Worm (Caenorhabditis elegans) whole organism, early embryonic: ENCODE measurements around the gene C49C3.21.
"Not testable (repeated sequence)": the region's sequence is repeated elsewhere in the genome, so short reads cannot be mapped to it uniquely, and the experiment has no call there.

Experiments
- B0310.2 ChIP-seq: sonication (generic microtip); optimal IDR thresholded peaks from 2 replicates; lab custom pipeline; 2016; ENCODE audit warnings: mild to moderate bottlenecking, missing genetic modification characterization, missing compliant biosample characterization
- F13C5.2 ChIP-seq: sonication (generic microtip); optimal IDR thresholded peaks from 2 replicates; lab custom pipeline; 2017; ENCODE audit warnings: mild to moderate bottlenecking, missing genetic modification characterization, inconsistent platforms, missing compliant biosample characterization
- aly-1 ChIP-seq: sonication (generic microtip); optimal IDR thresholded peaks from 2 replicates; lab custom pipeline; 2016; ENCODE audit warnings: missing genetic modification characterization, missing compliant biosample characterization
- ama-1 ChIP-seq: fragments of 150-350 bp; optimal IDR thresholded peaks from 2 replicates; lab custom pipeline; 2014
- ceh-13 ChIP-seq: fragments of 200-800 bp; sonication (Bioruptor generic); optimal IDR thresholded peaks from 2 replicates; lab custom pipeline; 2018; ENCODE audit warnings: mild to moderate bottlenecking, missing genetic modification characterization, missing compliant biosample characterization
- ceh-36 ChIP-seq: sonication (generic microtip); optimal IDR thresholded peaks from 2 replicates; lab custom pipeline; 2016; ENCODE audit warnings: missing genetic modification characterization, inconsistent platforms, missing compliant biosample characterization
- ets-7 ChIP-seq: sonication (generic microtip); optimal IDR thresholded peaks from 2 replicates; lab custom pipeline; 2016; ENCODE audit warnings: missing genotype, missing genetic modification characterization, missing compliant biosample characterization
- flt-1 ChIP-seq: fragments of 200-800 bp; sonication (Bioruptor generic); IDR thresholded peaks from 2 replicates; pipeline ENCODE4 v1.3.6; 2022; ENCODE audit warnings: missing genetic modification characterization, missing compliant biosample characterization
- hmbx-1 ChIP-seq: sonication (generic microtip); optimal IDR thresholded peaks from 2 replicates; lab custom pipeline; 2016; ENCODE audit warnings: mild to moderate bottlenecking, missing genetic modification characterization, missing compliant biosample characterization
- hmg-4 ChIP-seq: fragments of 200-800 bp; sonication (Bioruptor generic); optimal IDR thresholded peaks from 2 replicates; lab custom pipeline; 2018; ENCODE audit warnings: mild to moderate bottlenecking, missing genetic modification characterization, missing compliant biosample characterization
- hnd-1 ChIP-seq: sonication (generic microtip); optimal IDR thresholded peaks from 2 replicates; lab custom pipeline; 2016; ENCODE audit warnings: missing genetic modification characterization, missing compliant biosample characterization
- pes-1 ChIP-seq: fragments of 200-800 bp; sonication (Bioruptor generic); IDR thresholded peaks from 2 replicates; pipeline ENCODE4 v1.3.6; 2022; ENCODE audit warnings: missing genetic modification reagents, missing genetic modification characterization, missing compliant biosample characterization
- scrt-1 ChIP-seq: fragments of 200-800 bp; sonication (Bioruptor generic); IDR thresholded peaks from 2 replicates; pipeline ENCODE4 v1.3.6; 2022; ENCODE audit warnings: missing genetic modification characterization, missing compliant biosample characterization
- sea-1 ChIP-seq: fragments of 200-800 bp; sonication (Bioruptor generic); conservative IDR thresholded peaks from 2 replicates; pipeline ENCODE4 v1.3.6; 2022; ENCODE audit warnings: missing genetic modification characterization, missing compliant biosample characterization
- tbx-11 ChIP-seq: fragments of 200-800 bp; sonication (Bioruptor generic); IDR thresholded peaks from 2 replicates; pipeline ENCODE4 v1.3.6; 2022; ENCODE audit warnings: missing genetic modification characterization, missing compliant biosample characterization
- tbx-37 ChIP-seq: fragments of 200-800 bp; sonication (Bioruptor generic); conservative IDR thresholded peaks from 2 replicates; pipeline ENCODE4 v1.3.6; 2022; ENCODE audit warnings: missing genetic modification reagents, missing genetic modification characterization, missing compliant biosample characterization
- tra-4 ChIP-seq: sonication (generic microtip); optimal IDR thresholded peaks from 2 replicates; lab custom pipeline; 2017; ENCODE audit warnings: missing genetic modification characterization, missing compliant biosample characterization

The C49C3.21 gene

DNA sequence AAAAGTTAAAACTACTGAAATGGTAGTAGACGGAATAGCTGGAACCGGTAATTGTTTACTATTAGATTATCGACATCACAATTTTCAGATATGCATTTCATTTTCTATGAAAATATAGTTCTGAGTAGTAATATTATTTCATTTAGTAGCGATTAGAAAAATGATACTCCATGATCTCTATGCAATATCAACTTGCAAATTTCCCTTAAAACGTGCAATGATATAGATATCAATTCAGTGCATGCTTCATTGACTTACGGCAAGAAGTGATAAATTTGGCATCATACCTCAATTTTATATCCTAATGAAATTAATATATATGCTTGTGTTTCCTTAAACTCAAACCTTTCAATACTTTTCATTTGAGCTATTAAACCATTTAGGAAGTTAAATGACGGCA, at the start of gene C49C3.21:
C49C3.21 (plus strand) TSS at position 301 of the 400 bp plus-strand sequence.
- TF ChIP-seq tbx-37 (no peak), ceh-36 (tag; lab: Kevin White, UChicago) (no peak), flt-1 (GFP tag; lab: Robert Waterston, UW) (no peak), scrt-1 (GFP tag; lab: Robert Waterston, UW) (no peak), ets-7 (tag; lab: Kevin White, UChicago) (no peak), pes-1 (GFP tag; lab: Robert Waterston, UW) (no peak), sea-1 (GFP tag; lab: Robert Waterston, UW) (no peak), hmg-4 (no peak), ama-1 (lab: Kevin White, UChicago) (no peak), hnd-1 (tag; lab: Kevin White, UChicago) (no peak), aly-1 (tag; lab: Kevin White, UChicago) (no peak), B0310.2 (tag; lab: Kevin White, UChicago) (no peak)

ce11 chrIV:17293068-17293467, 49.7 kb upstream of the C49C3.21 start:
- TF ChIP-seq hmbx-1 (tag; lab: Kevin White, UChicago) (no peak), tbx-11 (no peak), tbx-37 (no peak), tra-4 (tag; lab: Kevin White, UChicago) (no peak), hnd-1 (tag; lab: Kevin White, UChicago) (no peak), pes-1 (GFP tag; lab: Robert Waterston, UW) (no peak), ama-1 (lab: Kevin White, UChicago) (no peak), hmg-4 (no peak), sea-1 (GFP tag; lab: Robert Waterston, UW) (no peak), ceh-36 (tag; lab: Kevin White, UChicago) (no peak)

ce11 chrIV:17293679-17294078, 49.1 kb upstream of the C49C3.21 start:
- TF ChIP-seq F13C5.2 (tag; lab: Kevin White, UChicago) (no peak), ama-1 (lab: Kevin White, UChicago) (no peak), hmg-4 (no peak), ceh-36 (tag; lab: Kevin White, UChicago) (no peak), aly-1 (tag; lab: Kevin White, UChicago) (no peak), ets-7 (tag; lab: Kevin White, UChicago) (no peak), flt-1 (GFP tag; lab: Robert Waterston, UW) (no peak), scrt-1 (GFP tag; lab: Robert Waterston, UW) (no peak), sea-1 (GFP tag; lab: Robert Waterston, UW) (no peak), ceh-13 (GFP tag; lab: Kevin White, UChicago) (no peak), tbx-11 (no peak), hmbx-1 (tag; lab: Kevin White, UChicago) (no peak), tbx-37 (no peak), pes-1 (GFP tag; lab: Robert Waterston, UW) (no peak), B0310.2 (tag; lab: Kevin White, UChicago) (no peak), tra-4 (tag; lab: Kevin White, UChicago) (no peak), hnd-1 (tag; lab: Kevin White, UChicago) (no peak)

- TF ChIP-seq F13C5.2 (tag; lab: Kevin White, UChicago) (no peak), ama-1 (lab: Kevin White, UChicago) (no peak), ceh-36 (tag; lab: Kevin White, UChicago) (no peak), sea-1 (GFP tag; lab: Robert Waterston, UW) (no peak), hmbx-1 (tag; lab: Kevin White, UChicago) (no peak), aly-1 (tag; lab: Kevin White, UChicago) (no peak), scrt-1 (GFP tag; lab: Robert Waterston, UW) (no peak), tra-4 (tag; lab: Kevin White, UChicago) (no peak), tbx-11 (no peak), pes-1 (GFP tag; lab: Robert Waterston, UW) (no peak), ets-7 (tag; lab: Kevin White, UChicago) (no peak), flt-1 (GFP tag; lab: Robert Waterston, UW) (no peak), tbx-37 (no peak), hnd-1 (tag; lab: Kevin White, UChicago) (no peak), hmg-4 (no peak), ceh-13 (GFP tag; lab: Kevin White, UChicago) (no peak), B0310.2 (tag; lab: Kevin White, UChicago) (no peak)
Measured at ce11 chrIV:17294489-17294888, 48.3 kb upstream of the C49C3.21 start, which contains the start of gene T28F3.5. T28F3.5 (plus strand) TSS chrIV:17294789.

- TF ChIP-seq flt-1 (GFP tag; lab: Robert Waterston, UW) (no peak), hmbx-1 (tag; lab: Kevin White, UChicago) (no peak), ets-7 (tag; lab: Kevin White, UChicago) (no peak), ama-1 (lab: Kevin White, UChicago) (no peak), B0310.2 (tag; lab: Kevin White, UChicago) (no peak)
Measured at ce11 chrIV:17301933-17302332, 40.8 kb upstream of the C49C3.21 start, which contains the start of gene ifta-2. ifta-2 (minus strand) TSS chrIV:17302033.

ce11 chrIV:17307223-17307622, 35.5 kb upstream of the C49C3.21 start, which contains the start of gene T28F3.8:
T28F3.8 (minus strand) TSS chrIV:17307323.
- not testable (repeated sequence) for TF ChIP-seq ets-7 (tag; lab: Kevin White, UChicago); tbx-37; tbx-11

ce11 chrIV:17308211-17308610, 34.6 kb upstream of the C49C3.21 start, which contains the start of gene T28F3.9:
T28F3.9 (plus strand) TSS chrIV:17308511.
- TF ChIP-seq F13C5.2 (tag; lab: Kevin White, UChicago) (no peak), hnd-1 (tag; lab: Kevin White, UChicago) (no peak), ama-1 (lab: Kevin White, UChicago) (no peak), ceh-13 (GFP tag; lab: Kevin White, UChicago) (no peak), tbx-11 (no peak), flt-1 (GFP tag; lab: Robert Waterston, UW) (no peak), sea-1 (GFP tag; lab: Robert Waterston, UW) (no peak), hmg-4 (no peak), B0310.2 (tag; lab: Kevin White, UChicago) (no peak), ets-7 (tag; lab: Kevin White, UChicago) (no peak), ceh-36 (tag; lab: Kevin White, UChicago) (no peak), tbx-37 (no peak), pes-1 (GFP tag; lab: Robert Waterston, UW) (no peak), tra-4 (tag; lab: Kevin White, UChicago) (no peak), hmbx-1 (tag; lab: Kevin White, UChicago) (no peak), aly-1 (tag; lab: Kevin White, UChicago) (no peak), scrt-1 (GFP tag; lab: Robert Waterston, UW) (no peak)
